Worm (Caenorhabditis elegans) whole organism, L1 larva: ENCODE measurements around the gene tomm-70.

Experiments
- C04F5.9 ChIP-seq: sonication (generic microtip); optimal IDR thresholded peaks from 2 replicates; lab custom pipeline; 2016; ENCODE audit warnings: missing genetic modification characterization, missing compliant biosample characterization
- C16A3.4 ChIP-seq: fragments of 150-350 bp; optimal IDR thresholded peaks from 2 replicates; lab custom pipeline; 2014; ENCODE audit warnings: missing biosample characterization, missing genetic modification characterization
- C34B4.2 ChIP-seq: sonication (generic microtip); optimal IDR thresholded peaks from 2 replicates; lab custom pipeline; 2017; ENCODE audit warnings: mild to moderate bottlenecking, missing genetic modification characterization, missing compliant biosample characterization
- aha-1 ChIP-seq: fragments of 150-350 bp; optimal IDR thresholded peaks from 2 replicates; lab custom pipeline; 2014; ENCODE audit warnings: missing biosample characterization, missing genetic modification characterization
- ceh-8 ChIP-seq: fragments of 200-800 bp; sonication (Bioruptor generic); optimal IDR thresholded peaks from 2 replicates; lab custom pipeline; 2018; ENCODE audit warnings: mild to moderate bottlenecking, missing genetic modification characterization, moderate library complexity, missing compliant biosample characterization
- ceh-88 ChIP-seq: fragments of 200-800 bp; sonication (Bioruptor generic); IDR thresholded peaks from 2 replicates; pipeline ENCODE4 v1.3.6; 2022; ENCODE audit warnings: missing genetic modification characterization, missing compliant biosample characterization
- ces-1 ChIP-seq: fragments of 150-350 bp; optimal IDR thresholded peaks from 2 replicates; lab custom pipeline; 2014; ENCODE audit warnings: missing biosample characterization, missing genetic modification reagents, missing genetic modification characterization
- dpl-1 ChIP-seq, 3 experiments: fragments of 150-350 bp in 2 of 3; sonication (generic microtip) in 1 of 3; optimal IDR thresholded peaks; 2 replicates each; lab custom pipeline; 2014 to 2017; ENCODE audit warnings: missing biosample characterization in 3 of 3, missing genetic modification characterization in 3 of 3, missing genetic modification reagents in 3 of 3
- dsc-1 ChIP-seq: sonication (generic microtip); optimal IDR thresholded peaks from 2 replicates; lab custom pipeline; 2016; ENCODE audit warnings: mild to moderate bottlenecking, missing genetic modification characterization, missing compliant biosample characterization
- egl-13 ChIP-seq: sonication (generic microtip); optimal IDR thresholded peaks from 2 replicates; lab custom pipeline; 2016; ENCODE audit warnings: missing genotype, missing genetic modification reagents, missing genetic modification characterization, missing compliant biosample characterization
- elt-2 ChIP-seq: sonication (generic microtip); optimal IDR thresholded peaks from 2 replicates; lab custom pipeline; 2016; ENCODE audit warnings: missing genetic modification characterization, mild to moderate bottlenecking, inconsistent platforms, missing compliant biosample characterization, missing genetic modification reagents
- fkh-10 ChIP-seq: sonication (generic microtip); optimal IDR thresholded peaks from 2 replicates; lab custom pipeline; 2017; ENCODE audit warnings: missing biosample characterization, missing genetic modification reagents, missing genetic modification characterization
- grh-1 ChIP-seq: fragments of 200-800 bp; sonication (Bioruptor generic); IDR thresholded peaks from 2 replicates; pipeline ENCODE4 v1.3.6; 2022; ENCODE audit warnings: missing genetic modification reagents, missing genetic modification characterization, missing compliant biosample characterization
- irx-1 ChIP-seq: sonication (generic microtip); optimal IDR thresholded peaks from 2 replicates; lab custom pipeline; 2016; ENCODE audit warnings: missing genetic modification characterization, missing compliant biosample characterization
- isw-1 ChIP-seq: fragments of 200-800 bp; sonication (Bioruptor generic); IDR thresholded peaks from 2 replicates; pipeline ENCODE4 v1.3.6; 2022; ENCODE audit warnings: missing genetic modification characterization, missing compliant biosample characterization
- lin-35 ChIP-seq, 2 experiments: fragments of 150-350 bp; optimal IDR thresholded peaks; 2 replicates each; lab custom pipeline; 2014; ENCODE audit warnings: missing biosample characterization in 2 of 2, missing genetic modification characterization in 2 of 2, missing genetic modification reagents in 2 of 2
- lin-39 ChIP-seq: fragments of 150-350 bp; optimal IDR thresholded peaks from 2 replicates; lab custom pipeline; 2014; ENCODE audit warnings: missing biosample characterization, missing genetic modification reagents, missing genetic modification characterization
- lsy-2 ChIP-seq, 2 experiments: fragments of 150-350 bp; optimal IDR thresholded peaks; 2 replicates each; lab custom pipeline; 2014; ENCODE audit warnings: missing biosample characterization in 2 of 2, missing genetic modification characterization in 2 of 2
- mdl-1 ChIP-seq, 2 experiments: fragments of 150-350 bp; optimal IDR thresholded peaks; 2 replicates each; lab custom pipeline; 2014 to 2017; ENCODE audit warnings: missing biosample characterization in 2 of 2, missing genetic modification characterization in 2 of 2, inconsistent platforms in 1 of 2
- nhr-11 ChIP-seq: fragments of 150-350 bp; optimal IDR thresholded peaks from 2 replicates; lab custom pipeline; 2014; ENCODE audit warnings: missing biosample characterization, missing genetic modification characterization
- nhr-12 ChIP-seq: sonication (generic microtip); optimal IDR thresholded peaks from 2 replicates; lab custom pipeline; 2017; ENCODE audit warnings: missing biosample characterization, missing genetic modification characterization
- nhr-20 ChIP-seq: sonication (generic microtip); optimal IDR thresholded peaks from 2 replicates; lab custom pipeline; 2016; ENCODE audit warnings: mild to moderate bottlenecking, missing genetic modification characterization, missing compliant biosample characterization
- nhr-237 ChIP-seq: fragments of 150-350 bp; optimal IDR thresholded peaks from 2 replicates; lab custom pipeline; 2014; ENCODE audit warnings: missing biosample characterization, missing genetic modification characterization
- nhr-28 ChIP-seq: fragments of 150-350 bp; optimal IDR thresholded peaks from 2 replicates; lab custom pipeline; 2014; ENCODE audit warnings: missing biosample characterization, missing genetic modification characterization
- nhr-71 ChIP-seq: sonication (generic microtip); optimal IDR thresholded peaks from 2 replicates; lab custom pipeline; 2016; ENCODE audit warnings: mild to moderate bottlenecking, missing genetic modification characterization, moderate library complexity, missing compliant biosample characterization
- nhr-77 ChIP-seq: fragments of 150-350 bp; optimal IDR thresholded peaks from 2 replicates; lab custom pipeline; 2014; ENCODE audit warnings: missing biosample characterization, missing genetic modification characterization
- nhr-84 ChIP-seq: sonication (generic microtip); optimal IDR thresholded peaks from 2 replicates; lab custom pipeline; 2017; ENCODE audit warnings: missing biosample characterization, missing genetic modification characterization
- nhr-85 ChIP-seq: sonication (generic microtip); peaks from one replicate; lab custom pipeline; 2016; ENCODE audit warnings: missing genetic modification characterization, inconsistent platforms, missing compliant biosample characterization
- nhr-90 ChIP-seq: sonication (generic microtip); optimal IDR thresholded peaks from 2 replicates; lab custom pipeline; 2016; ENCODE audit warnings: mild to moderate bottlenecking, missing genetic modification characterization, missing compliant biosample characterization; ENCODE audit not compliant: poor library complexity
- snu-23 ChIP-seq: sonication (generic microtip); optimal IDR thresholded peaks from 2 replicates; lab custom pipeline; 2016; ENCODE audit warnings: missing genetic modification characterization, missing compliant biosample characterization
- sox-4 ChIP-seq: sonication (generic microtip); optimal IDR thresholded peaks from 2 replicates; lab custom pipeline; 2016; ENCODE audit warnings: missing genetic modification characterization, missing compliant biosample characterization
- sptf-1 ChIP-seq: fragments of 150-350 bp; optimal IDR thresholded peaks from 2 replicates; lab custom pipeline; 2014; ENCODE audit warnings: missing biosample characterization, missing genetic modification characterization
- sup-37 ChIP-seq: fragments of 200-800 bp; sonication (Bioruptor generic); optimal IDR thresholded peaks from 2 replicates; lab custom pipeline; 2018; ENCODE audit warnings: mild to moderate bottlenecking, missing genetic modification characterization, missing compliant biosample characterization
- swsn-7 ChIP-seq: sonication (generic microtip); optimal IDR thresholded peaks from 2 replicates; lab custom pipeline; 2016; ENCODE audit warnings: missing genetic modification characterization, missing compliant biosample characterization
- tbx-2 ChIP-seq: sonication (generic microtip); optimal IDR thresholded peaks from 2 replicates; lab custom pipeline; 2016; ENCODE audit warnings: missing genetic modification characterization, missing compliant biosample characterization
- tlp-1 ChIP-seq: fragments of 150-350 bp; optimal IDR thresholded peaks from 2 replicates; lab custom pipeline; 2014; ENCODE audit warnings: missing biosample characterization, missing genetic modification characterization
- unc-30 ChIP-seq: sonication (generic microtip); optimal IDR thresholded peaks from 2 replicates; lab custom pipeline; 2017; ENCODE audit warnings: missing biosample characterization, missing genetic modification characterization
- unc-86 ChIP-seq: sonication (generic microtip); optimal IDR thresholded peaks from 2 replicates; lab custom pipeline; 2016; ENCODE audit warnings: missing genetic modification characterization, missing compliant biosample characterization
- unc-98 ChIP-seq: fragments of 200-800 bp; sonication (Bioruptor generic); IDR thresholded peaks from 2 replicates; pipeline ENCODE4 v1.3.6; 2022; ENCODE audit warnings: missing genetic modification characterization, missing compliant biosample characterization
- vab-15 ChIP-seq: sonication (generic microtip); optimal IDR thresholded peaks from 2 replicates; lab custom pipeline; 2017; ENCODE audit warnings: missing genotype, mild to moderate bottlenecking, missing genetic modification characterization, missing compliant biosample characterization
- xbp-1 ChIP-seq: sonication (generic microtip); optimal IDR thresholded peaks from 2 replicates; lab custom pipeline; 2016; ENCODE audit warnings: missing genetic modification characterization, missing compliant biosample characterization
- zip-4 ChIP-seq: fragments of 200-800 bp; sonication (Bioruptor generic); optimal IDR thresholded peaks from 2 replicates; lab custom pipeline; 2018; ENCODE audit warnings: mild to moderate bottlenecking, missing genetic modification characterization, moderate library complexity, missing compliant biosample characterization
- ztf-11 ChIP-seq, 2 experiments: sonication (generic microtip); optimal IDR thresholded peaks; 2 replicates each; lab custom pipeline; 2016 to 2017; ENCODE audit warnings: missing genetic modification characterization in 2 of 2, missing biosample characterization in 1 of 2, missing compliant biosample characterization in 1 of 2
- ztf-4 ChIP-seq: fragments of 150-350 bp; optimal IDR thresholded peaks from 2 replicates; lab custom pipeline; 2014; ENCODE audit warnings: missing biosample characterization, missing genetic modification characterization

tomm-70 gene

DNA sequence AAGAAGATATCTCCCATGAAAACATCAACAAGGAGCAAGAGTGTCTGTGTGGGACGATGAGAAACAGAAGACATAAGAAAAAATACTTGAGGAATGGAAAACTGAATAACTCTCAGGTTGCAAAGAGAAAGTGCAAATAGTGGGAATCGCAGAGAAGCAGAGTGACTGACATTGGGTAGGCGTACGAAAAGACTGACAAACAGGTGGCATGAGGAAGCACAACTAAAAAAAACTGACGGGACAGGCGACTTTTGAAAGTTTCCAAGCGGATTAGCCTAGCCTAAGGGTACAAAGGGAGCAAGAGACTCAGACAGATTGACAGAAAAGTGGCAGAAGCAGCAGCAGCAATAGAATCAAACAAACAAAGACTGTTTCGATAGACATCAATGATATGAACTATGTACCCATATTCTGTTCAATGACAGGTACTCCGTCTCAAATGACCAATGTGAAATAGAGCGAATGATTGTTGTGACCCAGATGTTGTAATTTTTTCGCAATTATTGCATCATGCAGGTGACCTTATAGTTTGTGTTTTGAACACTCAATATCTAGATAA lies 20.1 kb downstream of the tomm-70 start (continued):
- TF ChIP-seq ztf-11 (tag; optimal IDR thresholded peaks at IDR 0.05; lab: Kevin White, UChicago) (no peak), C16A3.4 (tag; lab: Kevin White, UChicago) (no peak), unc-98 (GFP tag; lab: Robert Waterston, UW) (no peak), ceh-8 (GFP tag; lab: Kevin White, UChicago) (no peak), nhr-20 (peak; percentile 35), fkh-10 (GFP tag; lab: Kevin White, UChicago) (no peak), tbx-2 (tag; lab: Kevin White, UChicago) (peak; percentile 48), vab-15 (tag; lab: Kevin White, UChicago) (no peak), dpl-1 (GFP tag; optimal IDR thresholded peaks at IDR 0.05; lab: Kevin White, UChicago) (no peak), C34B4.2 (tag; lab: Kevin White, UChicago) (no peak), sox-4 (tag; lab: Kevin White, UChicago) (no peak), sptf-1 (no peak), nhr-90 (tag; lab: Kevin White, UChicago) (no peak), nhr-237 (tag; lab: Kevin White, UChicago) (no peak), nhr-11 (tag; lab: Kevin White, UChicago) (no peak), lsy-2 (tag; optimal IDR thresholded peaks at IDR 0.05; lab: Kevin White, UChicago) (peak; percentile 8 to 32), nhr-85 (tag; lab: Kevin White, UChicago) (peak; percentile 58), dsc-1 (tag; lab: Kevin White, UChicago) (no peak), C04F5.9 (tag; lab: Kevin White, UChicago) (no peak), tlp-1 (no peak), lin-35 (GFP tag; optimal IDR thresholded peaks at IDR 0.05; lab: Kevin White, UChicago) (peak; percentile 8 to 18), sup-37 (no peak), zip-4 (no peak), mdl-1 (tag; optimal IDR thresholded peaks at IDR 0.05; lab: Kevin White, UChicago) (peak in 1 of 2 experiments; percentile 29), isw-1 (GFP tag; lab: Robert Waterston, UW) (no peak), nhr-77 (no peak), swsn-7 (tag; lab: Kevin White, UChicago) (peak; percentile 22), lin-39 (tag; lab: Kevin White, UChicago) (peak; percentile 60), grh-1 (GFP tag; lab: Robert Waterston, UW) (no peak), unc-86 (peak; percentile 0), ceh-88 (GFP tag; lab: Robert Waterston, UW) (no peak), aha-1 (tag; lab: Kevin White, UChicago) (no peak), nhr-12 (tag; lab: Kevin White, UChicago) (no peak), nhr-84 (no peak), snu-23 (GFP tag; lab: Kevin White, UChicago) (peak; percentile 34), unc-30 (tag; lab: Kevin White, UChicago) (no peak), nhr-71 (tag; lab: Kevin White, UChicago) (peak; percentile 76), ztf-4 (tag; lab: Kevin White, UChicago) (no peak), nhr-28 (no peak), ces-1 (GFP tag; lab: Kevin White, UChicago) (no peak), irx-1 (no peak), xbp-1 (no peak)

DNA sequence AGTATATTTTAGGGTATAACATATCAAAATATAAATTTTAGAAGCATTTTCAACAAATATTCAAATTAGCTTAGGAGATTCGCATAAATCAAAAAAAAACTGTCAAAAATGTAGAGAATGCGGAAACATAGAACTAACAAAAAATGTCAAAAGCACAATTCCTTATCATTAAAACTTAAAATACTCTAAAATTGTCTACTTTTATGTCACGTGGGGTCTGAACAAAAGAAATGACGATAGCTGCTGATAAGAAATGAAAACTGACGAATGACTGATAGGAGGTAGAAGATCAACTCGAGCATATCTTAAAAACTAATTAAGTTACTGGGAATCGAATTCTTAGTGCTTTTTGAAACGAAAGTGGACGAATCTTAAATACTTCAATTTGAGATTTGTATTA lies 20.9 kb downstream of the tomm-70 start:
- TF ChIP-seq mdl-1 (tag; optimal IDR thresholded peaks at IDR 0.05; lab: Kevin White, UChicago): peak in 1 of 2 experiments; percentile 8
- TF ChIP-seq lin-35 (GFP tag; optimal IDR thresholded peaks at IDR 0.05; lab: Kevin White, UChicago): peak in 1 of 2 experiments; percentile 12
- no peak for TF ChIP-seq xbp-1
- TF ChIP-seq tlp-1: peak; percentile 49
- peak; percentile 20 for TF ChIP-seq egl-13 (tag; lab: Kevin White, UChicago)
- TF ChIP-seq elt-2: peak; percentile 89
- TF ChIP-seq, all 84 proteins: peak for 5
